Worm (Caenorhabditis elegans): Measurements from ENCODE around the gene srlf-9.

DNA sequence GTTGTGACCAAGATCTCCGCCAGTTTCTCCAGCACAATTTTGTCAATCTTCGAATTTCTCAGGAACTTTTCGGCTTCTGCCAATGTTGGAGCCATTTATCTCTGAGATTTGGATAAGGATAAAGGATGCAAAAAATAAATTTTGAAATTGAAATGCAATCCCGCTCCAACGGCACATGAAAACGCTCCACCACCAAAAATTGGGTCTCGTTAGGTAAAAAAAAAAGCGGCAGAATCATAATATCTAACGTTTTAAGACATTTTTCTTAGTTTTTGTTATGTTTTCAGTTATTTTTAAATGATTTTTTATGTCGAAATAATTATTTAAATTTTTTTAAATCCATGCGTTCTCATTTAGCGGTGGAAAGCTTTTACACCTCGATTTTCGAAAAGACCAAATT is 32.8 kb upstream of the srlf-9 start, which contains the start of gene F45G2.7:
- TF ChIP-seq ama-1 (optimal IDR thresholded peaks at IDR 0.05) (no peak), ceh-13 (GFP tag; optimal IDR thresholded peaks at IDR 0.05) (no peak), pes-1 (GFP tag; IDR thresholded peaks at IDR 0.05) (no peak), ceh-36 (tag; optimal IDR thresholded peaks at IDR 0.05) (no peak), tbx-37 (GFP tag; conservative IDR thresholded peaks at IDR 0.05) (no peak), aly-1 (tag; optimal IDR thresholded peaks at IDR 0.05) (no peak), ets-7 (tag; optimal IDR thresholded peaks at IDR 0.05) (no peak), flt-1 (GFP tag; IDR thresholded peaks at IDR 0.05) (no peak)

Measured in whole organism, early embryonic.